Fruit fly (Drosophila melanogaster): ENCODE measurements around the gene CG42681.

dm6 chr2L:14701495-14701894 is 42.7 kb upstream of the CG42681 start:
- no peak for TF ChIP-seq CG6854 (GFP tag; optimal IDR thresholded peaks at IDR 0.05)
- TF ChIP-seq CG4282 (GFP tag; optimal IDR thresholded peaks at IDR 0.05) = no peak
- TF ChIP-seq gem (tag; optimal IDR thresholded peaks at IDR 0.05) = peak; percentile 82
- no peak for TF ChIP-seq danr (GFP tag; IDR thresholded peaks at IDR 0.05)
- peak; percentile 13 for TF ChIP-seq Hsf (GFP tag; optimal IDR thresholded peaks at IDR 0.05)

Data from whole organism, embryonic.